Fruit fly (Drosophila melanogaster): ENCODE data around the gene CG43182.

CG43182 gene

dm6 chrX:338123-338527 lies 14.7 kb upstream of the CG43182 start (continued):
- TF ChIP-seq prd (optimal IDR thresholded peaks at IDR 0.05) (no peak), prd (GFP tag; IDR thresholded peaks at IDR 0.05) (peak; percentile 51), CG15073 (GFP tag; optimal IDR thresholded peaks at IDR 0.05) (no peak), unpg (GFP tag; optimal IDR thresholded peaks at IDR 0.05) (peak; percentile 77), CoRest (tag; optimal IDR thresholded peaks at IDR 0.05) (peak; percentile 91), CG17802 (tag; optimal IDR thresholded peaks at IDR 0.05) (no peak), ac (GFP tag; optimal IDR thresholded peaks at IDR 0.05) (peak; percentile 43), Atf3 (GFP tag; optimal IDR thresholded peaks at IDR 0.05) (no peak), ssp (GFP tag; IDR thresholded peaks at IDR 0.05) (peak; percentile 56), CG10543 (GFP tag; optimal IDR thresholded peaks at IDR 0.05) (peak; percentile 14), CG10654 (GFP tag; optimal IDR thresholded peaks at IDR 0.05) (no peak), hkb (optimal IDR thresholded peaks at IDR 0.05) (no peak), hkb (GFP tag; IDR thresholded peaks at IDR 0.05) (peak; percentile 67), CG8765 (GFP tag; IDR thresholded peaks at IDR 0.05) (no peak), Kr (GFP tag; optimal IDR thresholded peaks at IDR 0.05) (no peak), sim (GFP tag; IDR thresholded peaks at IDR 0.05) (no peak), Poxn (GFP tag; IDR thresholded peaks at IDR 0.05) (no peak), corto (GFP tag; optimal IDR thresholded peaks at IDR 0.05) (no peak), jing (GFP tag; optimal IDR thresholded peaks at IDR 0.05) (no peak), inv (GFP tag; IDR thresholded peaks at IDR 0.05; ENCODE audit: partially characterized antibody) (no peak), CG9727 (GFP tag; optimal IDR thresholded peaks at IDR 0.05) (peak; percentile 82), grau (tag; optimal IDR thresholded peaks at IDR 0.05) (peak; percentile 89), ato (GFP tag; IDR thresholded peaks at IDR 0.05; ENCODE audit: partially characterized antibody) (no peak), br (optimal IDR thresholded peaks at IDR 0.05) (no peak), E2f1 (GFP tag; IDR thresholded peaks at IDR 0.05) (peak; percentile 72), Hmx (GFP tag; optimal IDR thresholded peaks at IDR 0.05) (no peak), zf30C (GFP tag; optimal IDR thresholded peaks at IDR 0.05) (no peak), ind (GFP tag; optimal IDR thresholded peaks at IDR 0.05) (peak; percentile 44), CG13624 (GFP tag; optimal IDR thresholded peaks at IDR 0.05) (no peak), CG10321 (GFP tag; IDR thresholded peaks at IDR 0.05) (no peak), Aef1 (GFP tag; IDR thresholded peaks at IDR 0.05) (no peak), CG3281 (GFP tag; optimal IDR thresholded peaks at IDR 0.05) (peak; percentile 76), Spps (tag; optimal IDR thresholded peaks at IDR 0.05) (peak; percentile 59), CG8290 (GFP tag; optimal IDR thresholded peaks at IDR 0.05) (no peak), CG8290 (tag; optimal IDR thresholded peaks at IDR 0.05) (no peak), CG8281 (tag; optimal IDR thresholded peaks at IDR 0.05) (peak; percentile 59), Hand (GFP tag; optimal IDR thresholded peaks at IDR 0.05) (peak; percentile 65), Taf1 (GFP tag; IDR thresholded peaks at IDR 0.05) (no peak), CG17568 (GFP tag; optimal IDR thresholded peaks at IDR 0.05) (no peak), CG12071 (GFP tag; optimal IDR thresholded peaks at IDR 0.05) (no peak), bbx (GFP tag; IDR thresholded peaks at IDR 0.05; ENCODE audit: partially characterized antibody) (no peak), CG7745 (tag; optimal IDR thresholded peaks at IDR 0.05) (no peak), gsb (GFP tag; IDR thresholded peaks at IDR 0.05) (no peak), CG12104 (GFP tag; optimal IDR thresholded peaks at IDR 0.05) (peak; percentile 61), CG12391 (tag; optimal IDR thresholded peaks at IDR 0.05) (peak; percentile 85), amos (GFP tag; IDR thresholded peaks at IDR 0.05; ENCODE audit: partially characterized antibody) (no peak), Mad (GFP tag; optimal IDR thresholded peaks at IDR 0.05) (no peak), Dip2 (GFP tag; IDR thresholded peaks at IDR 0.05) (no peak), CG11093 (GFP tag; IDR thresholded peaks at IDR 0.05) (no peak), CG6175 (GFP tag; IDR thresholded peaks at IDR 0.05) (no peak), psq (GFP tag; optimal IDR thresholded peaks at IDR 0.05) (no peak), CG2678 (tag; optimal IDR thresholded peaks at IDR 0.05) (peak; percentile 93), Blimp-1 (GFP tag; optimal IDR thresholded peaks at IDR 0.05) (peak; percentile 82)
